Worm (Caenorhabditis elegans) whole organism, early embryonic: ENCODE results near the gene clp-6.

Experiments
- B0310.2 ChIP-seq: sonication (generic microtip); optimal IDR thresholded peaks from 2 replicates; lab custom pipeline; 2016; ENCODE audit warnings: mild to moderate bottlenecking, missing genetic modification characterization, missing compliant biosample characterization
- aly-1 ChIP-seq: sonication (generic microtip); optimal IDR thresholded peaks from 2 replicates; lab custom pipeline; 2016; ENCODE audit warnings: missing genetic modification characterization, missing compliant biosample characterization
- ama-1 ChIP-seq: fragments of 150-350 bp; optimal IDR thresholded peaks from 2 replicates; lab custom pipeline; 2014
- ceh-13 ChIP-seq: fragments of 200-800 bp; sonication (Bioruptor generic); optimal IDR thresholded peaks from 2 replicates; lab custom pipeline; 2018; ENCODE audit warnings: mild to moderate bottlenecking, missing genetic modification characterization, missing compliant biosample characterization
- ceh-36 ChIP-seq: sonication (generic microtip); optimal IDR thresholded peaks from 2 replicates; lab custom pipeline; 2016; ENCODE audit warnings: missing genetic modification characterization, inconsistent platforms, missing compliant biosample characterization
- flt-1 ChIP-seq: fragments of 200-800 bp; sonication (Bioruptor generic); IDR thresholded peaks from 2 replicates; pipeline ENCODE4 v1.3.6; 2022; ENCODE audit warnings: missing genetic modification characterization, missing compliant biosample characterization
- hmbx-1 ChIP-seq: sonication (generic microtip); optimal IDR thresholded peaks from 2 replicates; lab custom pipeline; 2016; ENCODE audit warnings: mild to moderate bottlenecking, missing genetic modification characterization, missing compliant biosample characterization
- hmg-4 ChIP-seq: fragments of 200-800 bp; sonication (Bioruptor generic); optimal IDR thresholded peaks from 2 replicates; lab custom pipeline; 2018; ENCODE audit warnings: mild to moderate bottlenecking, missing genetic modification characterization, missing compliant biosample characterization
- hnd-1 ChIP-seq: sonication (generic microtip); optimal IDR thresholded peaks from 2 replicates; lab custom pipeline; 2016; ENCODE audit warnings: missing genetic modification characterization, missing compliant biosample characterization
- pes-1 ChIP-seq: fragments of 200-800 bp; sonication (Bioruptor generic); IDR thresholded peaks from 2 replicates; pipeline ENCODE4 v1.3.6; 2022; ENCODE audit warnings: missing genetic modification reagents, missing genetic modification characterization, missing compliant biosample characterization
- scrt-1 ChIP-seq: fragments of 200-800 bp; sonication (Bioruptor generic); IDR thresholded peaks from 2 replicates; pipeline ENCODE4 v1.3.6; 2022; ENCODE audit warnings: missing genetic modification characterization, missing compliant biosample characterization
- sea-1 ChIP-seq: fragments of 200-800 bp; sonication (Bioruptor generic); conservative IDR thresholded peaks from 2 replicates; pipeline ENCODE4 v1.3.6; 2022; ENCODE audit warnings: missing genetic modification characterization, missing compliant biosample characterization
- tbx-11 ChIP-seq: fragments of 200-800 bp; sonication (Bioruptor generic); IDR thresholded peaks from 2 replicates; pipeline ENCODE4 v1.3.6; 2022; ENCODE audit warnings: missing genetic modification characterization, missing compliant biosample characterization
- tra-4 ChIP-seq: sonication (generic microtip); optimal IDR thresholded peaks from 2 replicates; lab custom pipeline; 2017; ENCODE audit warnings: missing genetic modification characterization, missing compliant biosample characterization

DNA sequence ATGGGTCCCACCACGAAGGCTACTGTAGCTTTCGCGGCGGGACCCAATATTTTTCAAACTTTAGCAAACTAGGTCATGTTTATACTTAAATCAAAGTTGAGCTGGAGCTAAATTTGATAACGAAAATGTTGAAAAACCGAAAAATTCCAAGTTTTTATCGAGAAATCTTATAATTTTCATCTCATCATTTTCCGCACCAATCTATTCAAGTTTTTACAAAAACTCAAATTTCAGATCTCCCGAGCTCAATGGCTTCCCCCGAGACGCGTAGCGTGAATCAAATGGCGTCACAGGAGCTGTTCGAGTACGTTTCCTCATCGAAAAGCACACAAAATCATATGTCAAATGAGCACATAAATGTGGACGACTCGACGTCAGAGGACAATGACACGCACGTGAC lies 36.9 kb downstream of the clp-6 start:
- no peak for TF ChIP-seq hnd-1 (tag; lab: Kevin White, UChicago)
- TF ChIP-seq ama-1 (lab: Kevin White, UChicago) = no peak
- no peak for TF ChIP-seq ceh-36
- TF ChIP-seq hmbx-1 (tag; lab: Kevin White, UChicago) = no peak
- no peak for TF ChIP-seq B0310.2 (tag; lab: Kevin White, UChicago)
- TF ChIP-seq tra-4 (tag; lab: Kevin White, UChicago) = no peak
- TF ChIP-seq ceh-13 (GFP tag; lab: Kevin White, UChicago) = no peak
- TF ChIP-seq scrt-1 (GFP tag; lab: Robert Waterston, UW) = no peak
- no peak for TF ChIP-seq hmg-4 (GFP tag; lab: Kevin White, UChicago)
- no peak for TF ChIP-seq flt-1 (GFP tag; lab: Robert Waterston, UW)
- TF ChIP-seq aly-1 (tag; lab: Kevin White, UChicago) = no peak
- TF ChIP-seq tbx-11 (GFP tag; lab: Robert Waterston, UW) = no peak
- no peak for TF ChIP-seq pes-1 (GFP tag; lab: Robert Waterston, UW)
- no peak for TF ChIP-seq sea-1
